Worm (Caenorhabditis elegans): ENCODE data around the gene gst-9.

gst-9 gene

ce11 chrII:4856113-4856512 is 35.3 kb upstream of the gst-9 start:
- TF ChIP-seq lin-1 (GFP tag; IDR thresholded peaks at IDR 0.05) (no peak), T20F7.1 (GFP tag; optimal IDR thresholded peaks at IDR 0.05) (peak; percentile 32), nhr-6 (tag; optimal IDR thresholded peaks at IDR 0.05) (no peak), ama-1 (optimal IDR thresholded peaks at IDR 0.05) (no peak), mdl-1 (tag; optimal IDR thresholded peaks at IDR 0.05) (peak in 1 of 2 experiments; percentile 36), dve-1 (tag; optimal IDR thresholded peaks at IDR 0.05; ENCODE audit: insufficient read depth) (peak; percentile 48), nhr-28 (tag; optimal IDR thresholded peaks at IDR 0.05) (peak; percentile 14), mxl-3 (GFP tag; optimal IDR thresholded peaks at IDR 0.05) (no peak), dpl-1 (GFP tag; optimal IDR thresholded peaks at IDR 0.05) (no peak), lsy-2 (tag; optimal IDR thresholded peaks at IDR 0.05) (peak in 1 of 2 experiments; percentile 59), mdt-29 (GFP tag; IDR thresholded peaks at IDR 0.05) (0 out of 2 replicates have a peak, but pooled peaks have one; percentile 58), mep-1 (tag; optimal IDR thresholded peaks at IDR 0.05) (peak; percentile 11), Y105C5A.15 (GFP tag; IDR thresholded peaks at IDR 0.05) (no peak), lin-29 (GFP tag; IDR thresholded peaks at IDR 0.05) (no peak), aha-1 (tag) (peak; percentile 13), dmd-6 (GFP tag; IDR thresholded peaks at IDR 0.05) (peak; percentile 24; the same call in 1 of the 2 replicates), daf-16 (GFP tag; optimal IDR thresholded peaks at IDR 0.05) (no peak), daf-16 (tag; optimal IDR thresholded peaks at IDR 0.05) (peak; percentile 2), hlh-30 (tag; optimal IDR thresholded peaks at IDR 0.05; ENCODE audit: insufficient read depth) (peak; percentile 89), lin-13 (GFP tag; optimal IDR thresholded peaks at IDR 0.05) (peak; percentile 19), hlh-11 (tag; optimal IDR thresholded peaks at IDR 0.05) (peak; percentile 50), nhr-11 (tag; optimal IDR thresholded peaks at IDR 0.05) (peak; percentile 17)

- peak; percentile 61 for TF ChIP-seq mxl-3 (GFP tag; optimal IDR thresholded peaks at IDR 0.05)
- TF ChIP-seq ceh-28 (tag; optimal IDR thresholded peaks at IDR 0.05), result peak; percentile 5
- TF ChIP-seq mes-2 (tag; optimal IDR thresholded peaks at IDR 0.05; ENCODE audit: poor library complexity, severe bottlenecking), result peak; percentile 48
- TF ChIP-seq zag-1 (tag; optimal IDR thresholded peaks at IDR 0.05), result no peak
- no peak for TF ChIP-seq F44E2.7 (GFP tag; IDR thresholded peaks at IDR 0.05)
- TF ChIP-seq pqm-1 (tag; optimal IDR thresholded peaks at IDR 0.05), result peak; percentile 83
- no peak for TF ChIP-seq hmg-1.1 (GFP tag; IDR thresholded peaks at IDR 0.05)
- TF ChIP-seq cey-2 (tag; optimal IDR thresholded peaks at IDR 0.05; ENCODE audit: borderline replicate concordance, insufficient read depth), result no peak
- peak; percentile 78 for TF ChIP-seq nhr-28 (tag; optimal IDR thresholded peaks at IDR 0.05)
- no peak for TF ChIP-seq pha-4 (GFP tag; IDR thresholded peaks at IDR 0.05)
- peak; percentile 47 for TF ChIP-seq pha-4 (tag; optimal IDR thresholded peaks at IDR 0.05)
- TF ChIP-seq R02D3.7 (tag; optimal IDR thresholded peaks at IDR 0.05), result no peak
- peak; percentile 67 for TF ChIP-seq hlh-11 (tag; optimal IDR thresholded peaks at IDR 0.05)
- TF ChIP-seq ceh-82 (tag; optimal IDR thresholded peaks at IDR 0.05), result no peak
- TF ChIP-seq duxl-1 (tag; optimal IDR thresholded peaks at IDR 0.05; ENCODE audit: poor library complexity), result no peak
- TF ChIP-seq vab-7 (GFP tag; IDR thresholded peaks at IDR 0.05), result no peak
- no peak for TF ChIP-seq T26A8.4 (GFP tag; IDR thresholded peaks at IDR 0.05)
- no peak for TF ChIP-seq daf-16 (GFP tag; optimal IDR thresholded peaks at IDR 0.05)
- TF ChIP-seq daf-16 (tag; optimal IDR thresholded peaks at IDR 0.05), result peak; percentile 81
- no peak for TF ChIP-seq lin-39 (tag; optimal IDR thresholded peaks at IDR 0.05)
- no peak for TF ChIP-seq daf-8 (GFP tag; IDR thresholded peaks at IDR 0.05)
- no peak for TF ChIP-seq ceh-62 (tag; optimal IDR thresholded peaks at IDR 0.05)
- peak; percentile 36 for TF ChIP-seq hlh-30 (tag; optimal IDR thresholded peaks at IDR 0.05; ENCODE audit: insufficient read depth)
- TF ChIP-seq dve-1 (tag; optimal IDR thresholded peaks at IDR 0.05; ENCODE audit: insufficient read depth), result peak; percentile 48
- no peak for TF ChIP-seq nhr-6 (tag; optimal IDR thresholded peaks at IDR 0.05)
- peak in 1 of 2 experiments; percentile 1 for TF ChIP-seq mdl-1 (tag; optimal IDR thresholded peaks at IDR 0.05)
- TF ChIP-seq daf-12 (tag; optimal IDR thresholded peaks at IDR 0.05), result no peak
- no peak for TF ChIP-seq unc-130 (GFP tag; optimal IDR thresholded peaks at IDR 0.05)
- TF ChIP-seq nhr-48 (tag; optimal IDR thresholded peaks at IDR 0.05), result no peak
- TF ChIP-seq dmd-6 (GFP tag; IDR thresholded peaks at IDR 0.05), result peak; percentile 52; the same call in 1 of the 2 replicates
- TF ChIP-seq egl-43 (GFP tag; IDR thresholded peaks at IDR 0.05), result no peak
- TF ChIP-seq lsy-2 (tag; optimal IDR thresholded peaks at IDR 0.05), result peak in 1 of 2 experiments; percentile 27
- peak in 1 of 2 experiments; percentile 20 for TF ChIP-seq unc-62 (GFP tag; optimal IDR thresholded peaks at IDR 0.05 in 1 of 2)
- no peak for TF ChIP-seq unc-62 (tag; optimal IDR thresholded peaks at IDR 0.05)
- TF ChIP-seq nhr-77 (tag; optimal IDR thresholded peaks at IDR 0.05), result peak; percentile 23
Measured at ce11 chrII:4857086-4857485, 34.3 kb upstream of the gst-9 start.

Data from whole organism, L4 larva.